Worm (Caenorhabditis elegans) whole organism, mixed stage, embryonic: ENCODE data around the gene K04G11.3.

Source experiments
- blmp-1 ChIP-seq: fragments of 150-350 bp; optimal IDR thresholded peaks from 2 replicates; lab custom pipeline; 2014; ENCODE audit warnings: missing biosample characterization, missing genetic modification characterization
- ces-1 ChIP-seq: fragments of 150-350 bp; optimal IDR thresholded peaks from 2 replicates; lab custom pipeline; 2014; ENCODE audit warnings: missing biosample characterization, missing genetic modification reagents, missing genetic modification characterization
- elt-3 ChIP-seq: fragments of 150-350 bp; optimal IDR thresholded peaks from 2 replicates; lab custom pipeline; 2014; ENCODE audit warnings: missing biosample characterization, missing genetic modification characterization
- lin-13 ChIP-seq: fragments of 150-350 bp; optimal IDR thresholded peaks from 2 replicates; lab custom pipeline; 2014; ENCODE audit warnings: missing biosample characterization, missing genetic modification characterization
- lin-32 ChIP-seq: fragments of 200-800 bp; sonication (Bioruptor generic); optimal IDR thresholded peaks from 2 replicates; lab custom pipeline; 2018; ENCODE audit warnings: mild to moderate bottlenecking, missing genetic modification characterization, missing compliant biosample characterization
- nhr-12 ChIP-seq: fragments of 150-350 bp; optimal IDR thresholded peaks from 2 replicates; lab custom pipeline; 2014; ENCODE audit warnings: missing biosample characterization, missing genetic modification characterization
- nhr-76 ChIP-seq: sonication (generic microtip); optimal IDR thresholded peaks from 2 replicates; lab custom pipeline; 2017; ENCODE audit warnings: missing biosample characterization, missing genetic modification characterization
- snpc-4 ChIP-seq: fragments of 150-350 bp; optimal IDR thresholded peaks from 2 replicates; lab custom pipeline; 2014; ENCODE audit warnings: missing biosample characterization, missing genetic modification characterization
- tbx-8 ChIP-seq: fragments of 200-800 bp; sonication (Bioruptor generic); optimal IDR thresholded peaks from 2 replicates; lab custom pipeline; 2018; ENCODE audit warnings: mild to moderate bottlenecking, missing genetic modification characterization, moderate library complexity, missing compliant biosample characterization

DNA sequence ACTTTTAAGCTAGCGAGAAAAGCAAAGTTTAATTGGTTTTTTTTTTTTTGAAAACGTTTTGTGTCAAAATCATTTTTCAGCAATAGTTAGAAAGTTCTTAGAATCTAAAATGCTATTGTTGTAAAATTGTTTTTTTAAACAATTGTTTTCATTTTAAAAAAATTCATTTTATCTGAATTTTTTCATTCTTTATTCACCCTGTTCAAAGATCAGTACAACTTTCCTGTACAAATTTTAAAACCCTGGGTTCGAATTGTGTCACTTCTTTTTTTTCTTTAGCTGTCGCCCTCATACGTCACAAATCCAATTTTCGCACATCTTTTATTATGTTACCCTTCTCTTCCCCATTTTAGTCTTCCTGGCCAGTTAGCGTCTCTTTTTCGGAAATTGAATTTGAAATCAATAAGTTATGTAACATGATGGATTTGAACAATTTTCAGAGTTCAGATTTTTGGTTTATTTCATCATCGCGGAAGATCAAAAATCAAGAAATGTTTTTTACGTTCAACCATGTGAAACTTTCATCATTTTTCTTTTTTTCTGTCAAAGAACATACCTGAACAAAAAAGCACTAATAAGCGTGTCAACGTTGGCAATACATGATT is 9.3 kb upstream of the K04G11.3 start:
- TF ChIP-seq nhr-12 (tag; lab: Kevin White, UChicago), result no peak
- TF ChIP-seq lin-32 (GFP tag; lab: Kevin White, UChicago), result no peak
- TF ChIP-seq lin-13 (tag; lab: Kevin White, UChicago), result no peak
- peak; percentile 99 for TF ChIP-seq ces-1 (GFP tag; lab: Kevin White, UChicago)
- no peak for TF ChIP-seq blmp-1 (tag; lab: Kevin White, UChicago)
- no peak for TF ChIP-seq elt-3
- no peak for TF ChIP-seq snpc-4 (tag; lab: Kevin White, UChicago)
- no peak for TF ChIP-seq nhr-76
- no peak for TF ChIP-seq tbx-8
